Fruit fly (Drosophila melanogaster): ENCODE measurements around the gene Tango1.

DNA sequence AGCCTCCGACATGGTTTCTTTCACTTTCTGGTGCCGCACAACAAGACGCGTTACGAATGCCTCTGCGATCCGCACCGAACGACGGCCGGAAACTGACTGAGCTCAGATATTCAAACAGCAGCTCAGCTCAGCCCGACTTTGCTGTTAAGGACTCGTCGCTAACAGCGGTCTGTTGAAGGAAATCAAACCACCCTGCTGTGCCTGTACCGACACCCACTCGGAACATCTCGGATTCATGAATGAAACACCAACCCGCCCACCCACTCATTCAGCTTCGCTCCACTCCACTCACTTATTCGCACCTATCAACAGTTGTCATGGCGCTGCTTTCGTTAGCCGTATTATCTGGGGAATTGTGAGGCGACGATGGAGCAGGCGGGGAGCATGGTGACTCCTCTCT, 16.9 kb upstream of the Tango1 start, which contains the start of gene Oatp26F:
- TF ChIP-seq cyc (GFP tag; optimal IDR thresholded peaks at IDR 0.05) (no peak), Eip78C (GFP tag) (no peak), fkh (GFP tag; optimal IDR thresholded peaks at IDR 0.05) (no peak), CG11902 (GFP tag; optimal IDR thresholded peaks at IDR 0.05) (no peak), spab (GFP tag; optimal IDR thresholded peaks at IDR 0.05) (no peak), dsx (GFP tag; optimal IDR thresholded peaks at IDR 0.05; ENCODE audit: poor library complexity, severe bottlenecking) (no peak), Lpt (GFP tag; optimal IDR thresholded peaks at IDR 0.05) (no peak), Gug (GFP tag; IDR thresholded peaks at IDR 0.05) (no peak), Met (GFP tag; optimal IDR thresholded peaks at IDR 0.05) (no peak)
